Fruit fly (Drosophila melanogaster): ENCODE measurements around the gene AgmNAT.

- TF ChIP-seq Hr96 (GFP tag; optimal IDR thresholded peaks at IDR 0.05) (no peak), pad (GFP tag; optimal IDR thresholded peaks at IDR 0.05) (no peak), kay (GFP tag; ENCODE audit: borderline replicate concordance) (no peak), CG1620 (GFP tag; optimal IDR thresholded peaks at IDR 0.05) (no peak), CG11617 (GFP tag; optimal IDR thresholded peaks at IDR 0.05) (no peak), CG7101 (tag; optimal IDR thresholded peaks at IDR 0.05) (no peak), cic (GFP tag; optimal IDR thresholded peaks at IDR 0.05) (no peak), cnc (optimal IDR thresholded peaks at IDR 0.05) (no peak), CG12768 (GFP tag; optimal IDR thresholded peaks at IDR 0.05) (no peak)
These were observed 11.2 kb downstream of the AgmNAT start, which contains the start of gene Cpr5C for dm6 chrX:5804377-5804776.
